Worm (Caenorhabditis elegans): ENCODE measurements around the gene clh-3.

ce11 chrII:7174843-7175242 lies 50.9 kb downstream of the clh-3 start, which contains the start of gene glc-4:
- no peak for TF ChIP-seq him-1 (tag; optimal IDR thresholded peaks at IDR 0.05)
- no peak for TF ChIP-seq dao-5 (tag; optimal IDR thresholded peaks at IDR 0.05)

All from whole organism, L4/young adult.